Fruit fly (Drosophila melanogaster): Measurements from ENCODE around the gene cDIP.

cDIP gene

dm6 chr3R:21111964-21112740, 48.7 kb downstream of the cDIP start (continued):
- TF ChIP-seq Eip74EF (GFP tag; optimal IDR thresholded peaks at IDR 0.05) (peak; percentile 31 to 41), fd3F (GFP tag; optimal IDR thresholded peaks at IDR 0.05) (no peak), p53 (GFP tag; optimal IDR thresholded peaks at IDR 0.05) (no peak), CG17385 (GFP tag; optimal IDR thresholded peaks at IDR 0.05) (peak; percentile 57), CG13624 (GFP tag; optimal IDR thresholded peaks at IDR 0.05) (peak; percentile 45), YL-1 (GFP tag; optimal IDR thresholded peaks at IDR 0.05) (no peak), ewg (GFP tag; optimal IDR thresholded peaks at IDR 0.05) (peak; percentile 14), CG30403 (GFP tag; optimal IDR thresholded peaks at IDR 0.05) (peak; percentile 23), Spps (tag; optimal IDR thresholded peaks at IDR 0.05) (no peak), Ssrp (tag; optimal IDR thresholded peaks at IDR 0.05) (peak; percentile 19), CG14014 (GFP tag; IDR thresholded peaks at IDR 0.05) (no peak), CG12155 (GFP tag; optimal IDR thresholded peaks at IDR 0.05) (peak; percentile 31), Med (GFP tag) (peak; percentile 75), CG7372 (GFP tag; IDR thresholded peaks at IDR 0.05) (no peak), CG4424 (GFP tag; optimal IDR thresholded peaks at IDR 0.05) (peak; percentile 39), NfI (GFP tag; optimal IDR thresholded peaks at IDR 0.05) (peak; percentile 41), CG4707 (GFP tag; optimal IDR thresholded peaks at IDR 0.05) (peak; percentile 91), sr (GFP tag; IDR thresholded peaks at IDR 0.05) (no peak), ems (GFP tag; optimal IDR thresholded peaks at IDR 0.05) (peak; percentile 36), CG17568 (GFP tag; optimal IDR thresholded peaks at IDR 0.05) (peak; percentile 44), CG10462 (GFP tag; optimal IDR thresholded peaks at IDR 0.05) (peak; percentile 9), pros (GFP tag; optimal IDR thresholded peaks at IDR 0.05) (peak; percentile 25), esg (GFP tag; conservative IDR thresholded peaks at IDR 0.05) (0 out of 2 replicates have a peak, but pooled peaks have one; percentile 5), HmgD (GFP tag; optimal IDR thresholded peaks at IDR 0.05) (no peak), CG3163 (GFP tag; optimal IDR thresholded peaks at IDR 0.05) (peak; percentile 72), CG12769 (tag; optimal IDR thresholded peaks at IDR 0.05) (peak; percentile 17), Kr (GFP tag; optimal IDR thresholded peaks at IDR 0.05) (no peak), ATbp (GFP tag; optimal IDR thresholded peaks at IDR 0.05) (peak; percentile 29), CG16813 (GFP tag; IDR thresholded peaks at IDR 0.05; ENCODE audit: partially characterized antibody) (no peak), CTCF (GFP tag; optimal IDR thresholded peaks at IDR 0.05) (peak; percentile 15), CG6791 (GFP tag; IDR thresholded peaks at IDR 0.05; ENCODE audit: partially characterized antibody) (0 out of 3 replicates have a peak, but pooled peaks have one; percentile 10), Blimp-1 (GFP tag; optimal IDR thresholded peaks at IDR 0.05) (peak; percentile 34), CG4404 (GFP tag; IDR thresholded peaks at IDR 0.05) (no peak), CG32772 (GFP tag; IDR thresholded peaks at IDR 0.05) (0 out of 2 replicates have a peak, but pooled peaks have one; percentile 30), CG8478 (optimal IDR thresholded peaks at IDR 0.05) (no peak), exex (tag; optimal IDR thresholded peaks at IDR 0.05) (peak; percentile 35), H2.0 (GFP tag; IDR thresholded peaks at IDR 0.05) (0 out of 2 replicates have a peak, but pooled peaks have one; percentile 14), CG9215 (GFP tag; IDR thresholded peaks at IDR 0.05) (no peak), Dip3 (GFP tag; optimal IDR thresholded peaks at IDR 0.05) (peak; percentile 17), CG4328 (GFP tag; optimal IDR thresholded peaks at IDR 0.05) (peak; percentile 2), Nf-YB (GFP tag; optimal IDR thresholded peaks at IDR 0.05) (peak; percentile 14), slp2 (GFP tag; optimal IDR thresholded peaks at IDR 0.05) (no peak), CG2120 (GFP tag; optimal IDR thresholded peaks at IDR 0.05) (peak; percentile 27), gce (GFP tag; IDR thresholded peaks at IDR 0.05) (0 out of 3 replicates have a peak, but pooled peaks have one; percentile 42), Rx (GFP tag; IDR thresholded peaks at IDR 0.05) (no peak), nau (GFP tag; optimal IDR thresholded peaks at IDR 0.05) (peak; percentile 16), CG10366 (GFP tag; IDR thresholded peaks at IDR 0.05) (peak; percentile 15; the same call in 1 of the 2 replicates), bowl (GFP tag; IDR thresholded peaks at IDR 0.05) (peak; percentile 51; the same call in 1 of the 2 replicates), Optix (GFP tag; IDR thresholded peaks at IDR 0.05) (0 out of 3 replicates have a peak, but pooled peaks have one; percentile 38)

All from whole organism, embryonic.